Fruit fly (Drosophila melanogaster): ENCODE results near the gene Daxx.
A peak's percentile ranks its signal among the peaks of the same experiment; 100 is the strongest.

Gene Daxx

dm6 chr2L:6488676-6489140 is 8.0 kb downstream of the Daxx start, which contains the start of the genes KFase and epsilonCOP (continued):
- TF ChIP-seq kni (GFP tag; optimal IDR thresholded peaks at IDR 0.05): peak; percentile 45
- peak; percentile 95 for TF ChIP-seq CG8290 (GFP tag; optimal IDR thresholded peaks at IDR 0.05)
- TF ChIP-seq CG8290 (tag; optimal IDR thresholded peaks at IDR 0.05): peak; percentile 68 to 92
- no peak for TF ChIP-seq wdn (GFP tag; IDR thresholded peaks at IDR 0.05)
- no peak for TF ChIP-seq CG17568 (GFP tag; optimal IDR thresholded peaks at IDR 0.05)
- TF ChIP-seq dm (GFP tag; optimal IDR thresholded peaks at IDR 0.05): peak; percentile 37
- TF ChIP-seq CG42726 (GFP tag; IDR thresholded peaks at IDR 0.05; ENCODE audit: partially characterized antibody): peak; percentile 40; the same call in 1 of the 2 replicates
- no peak for TF ChIP-seq corto (GFP tag; optimal IDR thresholded peaks at IDR 0.05)
- peak; percentile 56 for TF ChIP-seq E2f2 (GFP tag; IDR thresholded peaks at IDR 0.05)
- peak; percentile 78 for TF ChIP-seq Bgb (GFP tag; IDR thresholded peaks at IDR 0.05; ENCODE audit: partially characterized antibody)
- no peak for TF ChIP-seq CG6813 (GFP tag; optimal IDR thresholded peaks at IDR 0.05)
- peak; percentile 64 for TF ChIP-seq CG31441 (GFP tag; IDR thresholded peaks at IDR 0.05)
- TF ChIP-seq CG18262 (tag; optimal IDR thresholded peaks at IDR 0.05): peak; percentile 65
- no peak for TF ChIP-seq tap (tag; optimal IDR thresholded peaks at IDR 0.05)
- TF ChIP-seq sr (GFP tag; IDR thresholded peaks at IDR 0.05): no peak
- no peak for TF ChIP-seq usp (GFP tag; optimal IDR thresholded peaks at IDR 0.05)
- peak; percentile 31; the same call in 1 of the 2 replicates for TF ChIP-seq lmd (GFP tag; IDR thresholded peaks at IDR 0.05)
- peak; percentile 63; the same call in 1 of the 2 replicates for TF ChIP-seq ato (GFP tag; IDR thresholded peaks at IDR 0.05; ENCODE audit: partially characterized antibody)
- no peak for TF ChIP-seq CG10274 (GFP tag; optimal IDR thresholded peaks at IDR 0.05)
- TF ChIP-seq CG6854 (GFP tag; optimal IDR thresholded peaks at IDR 0.05): no peak
- peak in 1 of 3 experiments; percentile 38 for TF ChIP-seq lola (GFP tag; optimal IDR thresholded peaks at IDR 0.05)
- peak; percentile 23 for TF ChIP-seq D19A (tag; optimal IDR thresholded peaks at IDR 0.05)
- TF ChIP-seq Fer1 (GFP tag; optimal IDR thresholded peaks at IDR 0.05): peak; percentile 74
- peak; percentile 86 for TF ChIP-seq zen (tag; optimal IDR thresholded peaks at IDR 0.05)
- peak; percentile 14 for TF ChIP-seq tin (GFP tag; optimal IDR thresholded peaks at IDR 0.05)
- TF ChIP-seq CG15514 (GFP tag; optimal IDR thresholded peaks at IDR 0.05): peak; percentile 96
- TF ChIP-seq lilli (GFP tag; optimal IDR thresholded peaks at IDR 0.05): peak; percentile 79
- peak; percentile 47 for TF ChIP-seq CG7786 (GFP tag; optimal IDR thresholded peaks at IDR 0.05)
- TF ChIP-seq sug (tag; optimal IDR thresholded peaks at IDR 0.05): peak; percentile 70
- TF ChIP-seq Gsc (GFP tag; IDR thresholded peaks at IDR 0.05): no peak
- TF ChIP-seq slou (GFP tag; optimal IDR thresholded peaks at IDR 0.05): peak; percentile 39
- peak; percentile 13 for TF ChIP-seq fd3F (GFP tag; optimal IDR thresholded peaks at IDR 0.05)
- TF ChIP-seq MESR4 (GFP tag; optimal IDR thresholded peaks at IDR 0.05): no peak
- no peak for TF ChIP-seq CG11560 (tag; IDR thresholded peaks at IDR 0.05)
- no peak for TF ChIP-seq H15 (GFP tag; IDR thresholded peaks at IDR 0.05)
- TF ChIP-seq dan (GFP tag; IDR thresholded peaks at IDR 0.05): no peak
- TF ChIP-seq CG8944 (GFP tag; optimal IDR thresholded peaks at IDR 0.05): peak; percentile 38
- no peak for TF ChIP-seq crol (GFP tag; IDR thresholded peaks at IDR 0.05)
- peak; percentile 42; the same call in 1 of the 2 replicates for TF ChIP-seq Ptx1 (GFP tag; IDR thresholded peaks at IDR 0.05)
- TF ChIP-seq nau (GFP tag; optimal IDR thresholded peaks at IDR 0.05): no peak
- TF ChIP-seq HmgZ (tag; optimal IDR thresholded peaks at IDR 0.05): peak; percentile 45
- peak; percentile 9 for TF ChIP-seq CG3407 (GFP tag; optimal IDR thresholded peaks at IDR 0.05)
- TF ChIP-seq CG14014 (GFP tag; IDR thresholded peaks at IDR 0.05): no peak
- peak; percentile 45 for TF ChIP-seq CG15011 (GFP tag; optimal IDR thresholded peaks at IDR 0.05)
- TF ChIP-seq lab (GFP tag; optimal IDR thresholded peaks at IDR 0.05): peak; percentile 80
- TF ChIP-seq Lpt (GFP tag; optimal IDR thresholded peaks at IDR 0.05): no peak
- peak; percentile 95 for TF ChIP-seq CG10267 (tag; optimal IDR thresholded peaks at IDR 0.05)
- TF ChIP-seq sisA (GFP tag; IDR thresholded peaks at IDR 0.05): no peak
- TF ChIP-seq CG34376 (GFP tag; optimal IDR thresholded peaks at IDR 0.05): peak; percentile 47
- peak; percentile 47 for TF ChIP-seq CG6683 (GFP tag; optimal IDR thresholded peaks at IDR 0.05)

Data from whole organism, embryonic.